Worm (Caenorhabditis elegans) whole organism, mixed stage, embryonic: Measurements from ENCODE around the gene Y77E11A.8.

ENCODE experiments used
- elt-3 ChIP-seq: fragments of 150-350 bp; optimal IDR thresholded peaks from 2 replicates; lab custom pipeline; 2014; ENCODE audit warnings: missing biosample characterization, missing genetic modification characterization
- hlh-1 ChIP-seq: fragments of 150-350 bp; optimal IDR thresholded peaks from 2 replicates; lab custom pipeline; 2014; ENCODE audit warnings: missing biosample characterization, missing genetic modification reagents, missing genetic modification characterization
- nhr-76 ChIP-seq: sonication (generic microtip); optimal IDR thresholded peaks from 2 replicates; lab custom pipeline; 2017; ENCODE audit warnings: missing biosample characterization, missing genetic modification characterization

ce11 chrIV:1385500-1385899 is 39.4 kb downstream of the Y77E11A.8 start:
- TF ChIP-seq elt-3: no peak
- no peak for TF ChIP-seq hlh-1
- no peak for TF ChIP-seq nhr-76 (tag; lab: Kevin White, UChicago)
